Worm (Caenorhabditis elegans) whole organism, L2 larva: ENCODE results near the gene eps-8.
A peak's percentile ranks its signal among the peaks of the same experiment; 100 is the strongest.

Experiments
- F13H6.1 ChIP-seq: sonication (generic microtip); optimal IDR thresholded peaks from 2 replicates; lab custom pipeline; 2016; ENCODE audit warnings: missing genetic modification characterization, missing compliant biosample characterization
- alr-1 ChIP-seq: fragments of 150-350 bp; optimal IDR thresholded peaks from 2 replicates; lab custom pipeline; 2014; ENCODE audit warnings: missing biosample characterization, missing genetic modification characterization
- ama-1 ChIP-seq: fragments of 150-350 bp; optimal IDR thresholded peaks from 2 replicates; lab custom pipeline; 2018; ENCODE audit warnings: inconsistent platforms
- ceh-82 ChIP-seq: fragments of 150-350 bp; optimal IDR thresholded peaks from 2 replicates; lab custom pipeline; 2014; ENCODE audit warnings: missing biosample characterization, missing genetic modification characterization
- crh-2 ChIP-seq: sonication (generic microtip); optimal IDR thresholded peaks from 2 replicates; lab custom pipeline; 2017; ENCODE audit warnings: missing biosample characterization, missing genetic modification characterization
- fos-1 ChIP-seq: fragments of 150-350 bp; optimal IDR thresholded peaks from 2 replicates; lab custom pipeline; 2014; ENCODE audit warnings: missing biosample characterization, missing genetic modification characterization
- lin-13 ChIP-seq: fragments of 150-350 bp; optimal IDR thresholded peaks from 2 replicates; lab custom pipeline; 2014; ENCODE audit warnings: missing biosample characterization, missing genetic modification reagents, missing genetic modification characterization
- lin-39 ChIP-seq: fragments of 150-350 bp; optimal IDR thresholded peaks from 2 replicates; lab custom pipeline; 2014; ENCODE audit warnings: missing biosample characterization, missing genetic modification reagents, missing genetic modification characterization
- nhr-11 ChIP-seq: fragments of 150-350 bp; optimal IDR thresholded peaks from 2 replicates; lab custom pipeline; 2014; ENCODE audit warnings: missing biosample characterization, missing genetic modification characterization
- nhr-237 ChIP-seq: fragments of 150-350 bp; optimal IDR thresholded peaks from 2 replicates; lab custom pipeline; 2014; ENCODE audit warnings: missing biosample characterization, missing genetic modification characterization
- skn-1 ChIP-seq: sonication (generic microtip); optimal IDR thresholded peaks from 2 replicates; lab custom pipeline; 2017; ENCODE audit warnings: missing biosample characterization, missing genetic modification characterization
- snpc-4 ChIP-seq: fragments of 150-350 bp; optimal IDR thresholded peaks from 2 replicates; lab custom pipeline; 2014; ENCODE audit warnings: missing biosample characterization, missing genetic modification characterization

DNA sequence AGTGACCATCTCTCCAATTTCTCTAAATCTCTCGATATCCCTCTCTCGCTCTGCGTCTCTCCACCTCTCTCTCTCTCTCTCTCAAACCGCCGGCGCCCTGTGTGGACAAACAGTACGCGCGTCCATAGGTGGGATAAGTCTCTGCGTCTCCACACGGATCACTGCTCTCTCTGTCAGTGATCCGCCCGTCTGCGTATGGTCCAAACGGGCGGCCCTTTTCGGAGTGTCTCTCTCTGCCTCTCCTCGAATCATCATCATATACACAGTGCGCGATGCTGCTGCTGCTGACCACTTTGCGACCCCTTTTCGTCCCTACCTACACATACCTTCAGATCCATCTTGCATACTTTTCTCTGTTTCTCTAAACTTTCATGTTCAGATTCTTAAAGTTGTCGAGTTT, 7.0 kb upstream of the eps-8 start:
- TF ChIP-seq lin-13 (GFP tag; lab: Kevin White, UChicago) (peak; percentile 2), lin-39 (tag; lab: Kevin White, UChicago) (no peak), F13H6.1 (tag; lab: Kevin White, UChicago) (peak; percentile 89), nhr-237 (no peak), snpc-4 (tag; lab: Kevin White, UChicago) (no peak), crh-2 (tag; lab: Kevin White, UChicago) (peak; percentile 19), fos-1 (tag; lab: Kevin White, UChicago) (peak; percentile 64), ama-1 (no peak), alr-1 (tag; lab: Kevin White, UChicago) (no peak), skn-1 (tag; lab: Kevin White, UChicago) (no peak), nhr-11 (tag; lab: Kevin White, UChicago) (no peak), ceh-82 (tag; lab: Kevin White, UChicago) (no peak)
